Fruit fly (Drosophila melanogaster): ENCODE measurements around the gene ncd.
A peak's percentile ranks its signal among the peaks of the same experiment; 100 is the strongest.

The ncd gene

dm6 chr3R:29758734-29759131 is 48.2 kb downstream of the ncd start:
- no peak for TF ChIP-seq Usf (GFP tag; optimal IDR thresholded peaks at IDR 0.05)
- TF ChIP-seq zen (tag; optimal IDR thresholded peaks at IDR 0.05) = no peak
- no peak for TF ChIP-seq CkIIα-i1 (GFP tag; IDR thresholded peaks at IDR 0.05)
- peak; percentile 59 for TF ChIP-seq Nf-YB (GFP tag; optimal IDR thresholded peaks at IDR 0.05)
- TF ChIP-seq sd (tag; optimal IDR thresholded peaks at IDR 0.05) = peak; percentile 52
- TF ChIP-seq Optix (GFP tag; IDR thresholded peaks at IDR 0.05) = no peak
- peak; percentile 69 for TF ChIP-seq Nf-YC (tag; optimal IDR thresholded peaks at IDR 0.05)
- TF ChIP-seq Kr (GFP tag; optimal IDR thresholded peaks at IDR 0.05) = no peak

DNA sequence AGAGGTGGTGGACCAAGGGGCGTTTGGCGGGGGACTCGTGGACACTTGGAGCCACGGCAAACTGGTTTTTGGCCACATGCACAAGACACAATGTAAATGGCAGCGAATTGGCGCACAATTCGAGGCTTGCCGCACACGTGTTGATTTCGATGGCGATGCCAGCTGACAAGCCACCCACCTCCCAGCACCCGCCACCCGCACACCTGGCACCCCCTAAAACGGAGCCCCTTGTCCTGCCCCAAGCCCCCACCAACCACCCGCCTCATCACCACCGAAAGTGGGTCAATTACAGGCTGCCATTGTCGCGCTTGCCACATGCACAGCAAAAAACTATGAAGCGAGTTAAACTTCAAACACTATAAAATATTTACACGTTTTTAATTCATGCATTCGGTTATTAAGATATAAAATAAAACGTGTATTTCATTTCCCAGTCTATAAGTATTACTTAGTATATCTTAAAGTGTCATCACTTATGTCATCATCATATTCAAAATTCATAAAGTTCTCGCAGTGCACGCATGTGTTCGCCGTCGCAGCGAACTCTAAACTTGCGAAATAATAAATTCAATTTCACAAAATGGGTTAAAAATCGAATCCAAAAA is 48.7 kb downstream of the ncd start:
- TF ChIP-seq HLH3B (GFP tag; IDR thresholded peaks at IDR 0.05) (peak; percentile 22; the same call in 1 of the 2 replicates), Tbp (GFP tag; optimal IDR thresholded peaks at IDR 0.05) (no peak), Drgx (GFP tag; IDR thresholded peaks at IDR 0.05) (peak; percentile 78), CG7839 (tag; optimal IDR thresholded peaks at IDR 0.05) (peak; percentile 33), CG1832 (GFP tag; optimal IDR thresholded peaks at IDR 0.05) (no peak), CG12391 (tag; optimal IDR thresholded peaks at IDR 0.05) (no peak), insv (GFP tag; optimal IDR thresholded peaks at IDR 0.05) (no peak), CG8924 (tag; optimal IDR thresholded peaks at IDR 0.05) (no peak), pfk (GFP tag; optimal IDR thresholded peaks at IDR 0.05) (no peak), CG14710 (tag; optimal IDR thresholded peaks at IDR 0.05) (no peak), NfI (GFP tag; optimal IDR thresholded peaks at IDR 0.05) (no peak), vvl (GFP tag; IDR thresholded peaks at IDR 0.05) (peak; percentile 49; the same call in 1 of the 2 replicates), CG17328 (GFP tag; IDR thresholded peaks at IDR 0.05) (0 out of 2 replicates have a peak, but pooled peaks have one; percentile 35), tgo (GFP tag; IDR thresholded peaks at IDR 0.05) (peak; percentile 25; the same call in 1 of the 3 replicates), sens (GFP tag) (peak; percentile 25), CG13624 (GFP tag; optimal IDR thresholded peaks at IDR 0.05) (no peak), ATbp (GFP tag; optimal IDR thresholded peaks at IDR 0.05) (no peak), lab (GFP tag; optimal IDR thresholded peaks at IDR 0.05) (no peak), CG30403 (GFP tag; optimal IDR thresholded peaks at IDR 0.05) (peak; percentile 31), Sox102F (GFP tag; optimal IDR thresholded peaks at IDR 0.05) (peak; percentile 26), slbo (GFP tag; IDR thresholded peaks at IDR 0.05) (peak; percentile 43), Hr51 (GFP tag; optimal IDR thresholded peaks at IDR 0.05) (peak in 1 of 2 experiments; percentile 39), gem (tag; optimal IDR thresholded peaks at IDR 0.05) (peak; percentile 43), hkb (optimal IDR thresholded peaks at IDR 0.05) (no peak), hkb (GFP tag; IDR thresholded peaks at IDR 0.05) (0 out of 2 replicates have a peak, but pooled peaks have one; percentile 20), amos (GFP tag; IDR thresholded peaks at IDR 0.05; ENCODE audit: partially characterized antibody) (no peak), CG1603 (tag; optimal IDR thresholded peaks at IDR 0.05) (peak; percentile 22), ro (GFP tag; IDR thresholded peaks at IDR 0.05) (no peak), Med (GFP tag) (peak; percentile 15), Dref (GFP tag; IDR thresholded peaks at IDR 0.05) (0 out of 2 replicates have a peak, but pooled peaks have one; percentile 18), dysf (GFP tag; IDR thresholded peaks at IDR 0.05) (0 out of 3 replicates have a peak, but pooled peaks have one; percentile 8), CG10431 (GFP tag; optimal IDR thresholded peaks at IDR 0.05) (no peak), dmrt99B (tag; optimal IDR thresholded peaks at IDR 0.05) (peak; percentile 11), H2.0 (GFP tag; IDR thresholded peaks at IDR 0.05) (0 out of 2 replicates have a peak, but pooled peaks have one; percentile 18), CG11456 (GFP tag; IDR thresholded peaks at IDR 0.05) (0 out of 3 replicates have a peak, but pooled peaks have one; percentile 17), al (GFP tag; IDR thresholded peaks at IDR 0.05) (no peak), Pdp1 (GFP tag; optimal IDR thresholded peaks at IDR 0.05) (no peak), org-1 (GFP tag; optimal IDR thresholded peaks at IDR 0.05) (no peak), CG9797 (GFP tag; optimal IDR thresholded peaks at IDR 0.05) (no peak), Myb (GFP tag; optimal IDR thresholded peaks at IDR 0.05) (no peak), row (GFP tag; IDR thresholded peaks at IDR 0.05) (peak; percentile 53)

Measured in whole organism, embryonic.